Worm (Caenorhabditis elegans) whole organism, L2 larva: Measurements from ENCODE around the gene pdi-2.

ENCODE experiments used
- C34F6.9 ChIP-seq: fragments of 150-350 bp; optimal IDR thresholded peaks from 2 replicates; lab custom pipeline; 2014; ENCODE audit warnings: missing biosample characterization, missing genetic modification characterization
- R02D3.7 ChIP-seq: fragments of 150-350 bp; optimal IDR thresholded peaks from 2 replicates; lab custom pipeline; 2014; ENCODE audit warnings: missing biosample characterization, missing genetic modification characterization
- ama-1 ChIP-seq: fragments of 150-350 bp; optimal IDR thresholded peaks from 2 replicates; lab custom pipeline; 2018; ENCODE audit warnings: inconsistent platforms
- blmp-1 ChIP-seq: sonication (generic microtip); optimal IDR thresholded peaks from 2 replicates; lab custom pipeline; 2017; ENCODE audit warnings: missing genetic modification characterization, mild to moderate bottlenecking, missing compliant biosample characterization, antibody characterized with exemption, moderate library complexity; ENCODE audit not compliant: insufficient read depth
- ceh-82 ChIP-seq: fragments of 150-350 bp; optimal IDR thresholded peaks from 2 replicates; lab custom pipeline; 2014; ENCODE audit warnings: missing biosample characterization, missing genetic modification characterization
- fos-1 ChIP-seq: fragments of 150-350 bp; optimal IDR thresholded peaks from 2 replicates; lab custom pipeline; 2014; ENCODE audit warnings: missing biosample characterization, missing genetic modification characterization
- lsy-2 ChIP-seq, 2 experiments: fragments of 150-350 bp in 1 of 2; sonication (generic microtip) in 1 of 2; optimal IDR thresholded peaks; 2 replicates each; lab custom pipeline; 2014 to 2017; ENCODE audit warnings: missing biosample characterization in 2 of 2, missing genetic modification characterization in 2 of 2
- skn-1 ChIP-seq: sonication (generic microtip); optimal IDR thresholded peaks from 2 replicates; lab custom pipeline; 2017; ENCODE audit warnings: missing biosample characterization, missing genetic modification characterization
- unc-62 ChIP-seq: fragments of 150-350 bp; optimal IDR thresholded peaks from 2 replicates; lab custom pipeline; 2014; ENCODE audit warnings: missing biosample characterization, missing genetic modification reagents, missing genetic modification characterization
- zag-1 ChIP-seq: fragments of 150-350 bp; optimal IDR thresholded peaks from 2 replicates; lab custom pipeline; 2014; ENCODE audit warnings: missing biosample characterization, missing genetic modification characterization

ce11 chrX:4521166-4521565, 2.8 kb upstream of the pdi-2 start:
- TF ChIP-seq skn-1 (tag; lab: Kevin White, UChicago) = no peak
- TF ChIP-seq R02D3.7 (tag; lab: Kevin White, UChicago) = no peak
- no peak for TF ChIP-seq blmp-1 (tag; lab: Kevin White, UChicago)
- no peak for TF ChIP-seq lsy-2 (tag; optimal IDR thresholded peaks at IDR 0.05; lab: Kevin White, UChicago)
- TF ChIP-seq fos-1 = no peak
- TF ChIP-seq ama-1 = no peak
- no peak for TF ChIP-seq unc-62 (GFP tag; lab: Kevin White, UChicago)
- no peak for TF ChIP-seq C34F6.9 (tag; lab: Kevin White, UChicago)
- no peak for TF ChIP-seq zag-1 (tag; lab: Kevin White, UChicago)
- TF ChIP-seq ceh-82 (tag; lab: Kevin White, UChicago) = no peak
